Worm (Caenorhabditis elegans) whole organism, young adult: ENCODE data around the gene rpap-2.

Experiments
- hlh-12 ChIP-seq: sonication (generic microtip); optimal IDR thresholded peaks from 2 replicates; lab custom pipeline; 2016; ENCODE audit warnings: missing genetic modification characterization, missing compliant biosample characterization
- xnd-1 ChIP-seq: sonication (generic microtip); optimal IDR thresholded peaks from 2 replicates; lab custom pipeline; 2016; ENCODE audit warnings: missing genotype, missing genetic modification reagents, missing genetic modification characterization, missing compliant biosample characterization

DNA sequence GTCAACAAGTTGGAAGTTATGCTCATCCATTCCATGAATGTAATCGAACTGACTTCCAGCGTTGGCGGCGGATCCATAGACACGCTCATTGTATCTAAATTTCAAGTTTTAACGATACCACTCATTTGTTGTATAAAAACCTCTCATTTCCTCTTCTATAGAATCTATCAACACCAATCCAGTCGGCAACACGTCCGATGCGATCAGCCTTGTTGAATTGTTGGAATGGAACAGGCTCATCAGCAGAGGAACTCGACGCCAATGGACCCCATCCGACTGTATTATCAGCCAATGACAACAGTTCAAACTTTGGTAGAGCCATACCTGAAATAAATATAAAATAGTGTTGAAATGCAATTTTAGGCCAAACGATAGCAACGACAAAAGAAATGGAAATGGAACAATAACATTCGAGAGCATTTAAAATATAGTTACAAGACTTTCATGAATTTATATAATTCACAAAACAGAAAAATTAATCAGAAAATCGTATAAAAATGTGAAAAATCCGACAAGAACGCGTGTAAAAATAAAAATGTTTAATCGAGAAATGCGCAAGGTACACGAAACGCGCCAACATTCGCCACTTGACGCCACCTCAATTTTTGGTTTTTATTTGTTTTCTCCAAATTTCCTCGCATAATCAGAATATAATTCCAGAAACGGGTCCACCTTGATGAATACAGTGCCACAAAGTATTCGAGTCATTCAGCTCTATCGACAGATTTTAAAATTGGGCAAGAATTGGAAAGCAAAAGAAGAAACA, 3.7 kb downstream of the rpap-2 start, which contains the start of the genes eif-3.D and R08D7.4:
- TF ChIP-seq xnd-1 (tag; lab: Kevin White, UChicago) (no peak), hlh-12 (tag; lab: Kevin White, UChicago) (no peak)
